Worm (Caenorhabditis elegans): ENCODE measurements around the gene F53E10.5.

The F53E10.5 gene

ce11 chrV:2639506-2639905 is 40.8 kb upstream of the F53E10.5 start:
- TF ChIP-seq egrh-3 (GFP tag; IDR thresholded peaks at IDR 0.05), result 0 out of 2 replicates have a peak, but pooled peaks have one; percentile 24
- TF ChIP-seq dpl-1 (GFP tag; optimal IDR thresholded peaks at IDR 0.05), result no peak
- TF ChIP-seq zfh-2 (GFP tag; conservative IDR thresholded peaks at IDR 0.05), result peak; percentile 59; the same call in 1 of the 2 replicates
- TF ChIP-seq ZK185.1 (tag; optimal IDR thresholded peaks at IDR 0.05; ENCODE audit: poor library complexity, severe bottlenecking), result no peak

- TF ChIP-seq madf-3 (GFP tag; IDR thresholded peaks at IDR 0.05), result no peak
- TF ChIP-seq hrde-1 (tag; optimal IDR thresholded peaks at IDR 0.05; ENCODE audit: borderline replicate concordance), result no peak
- no peak for TF ChIP-seq F23B12.7 (tag; optimal IDR thresholded peaks at IDR 0.05; ENCODE audit: insufficient read depth)
- TF ChIP-seq die-1 (tag; optimal IDR thresholded peaks at IDR 0.05), result no peak
- TF ChIP-seq snpc-1.1 (tag; optimal IDR thresholded peaks at IDR 0.05; ENCODE audit: insufficient read depth), result no peak
- no peak for TF ChIP-seq cebp-1 (GFP tag; IDR thresholded peaks at IDR 0.05)
- no peak for TF ChIP-seq cebp-1 (tag; optimal IDR thresholded peaks at IDR 0.05)
- TF ChIP-seq hlh-26 (GFP tag; conservative IDR thresholded peaks at IDR 0.05), result no peak
- no peak for TF ChIP-seq Y53F4B.3 (GFP tag; IDR thresholded peaks at IDR 0.05)
- no peak for TF ChIP-seq ceh-40 (GFP tag; IDR thresholded peaks at IDR 0.05)
- TF ChIP-seq hlh-12 (tag; optimal IDR thresholded peaks at IDR 0.05), result no peak
- no peak for TF ChIP-seq D2030.7 (GFP tag; IDR thresholded peaks at IDR 0.05)
- TF ChIP-seq lin-40 (tag; optimal IDR thresholded peaks at IDR 0.05), result no peak
- TF ChIP-seq F33H1.4 (GFP tag; IDR thresholded peaks at IDR 0.05), result no peak
- TF ChIP-seq sdz-38 (tag; optimal IDR thresholded peaks at IDR 0.05), result no peak
- no peak for TF ChIP-seq ztf-26 (tag; optimal IDR thresholded peaks at IDR 0.05)
- TF ChIP-seq C17E4.6 (GFP tag; IDR thresholded peaks at IDR 0.05), result no peak
- TF ChIP-seq F10E7.11 (tag; optimal IDR thresholded peaks at IDR 0.05), result no peak
- no peak for TF ChIP-seq ekl-4 (GFP tag; IDR thresholded peaks at IDR 0.05)
- no peak for TF ChIP-seq Y79H2A.3 (GFP tag; conservative IDR thresholded peaks at IDR 0.05)
- TF ChIP-seq nfya-1 (tag; optimal IDR thresholded peaks at IDR 0.05; ENCODE audit: borderline replicate concordance, insufficient read depth), result no peak
These were observed 40.3 kb upstream of the F53E10.5 start, which contains the start of gene W02H5.2 for ce11 chrV:2639035-2639434. TSS of gene W02H5.2 (plus strand) at chrV:2639335.

ce11 chrV:2638545-2638944 is 39.8 kb upstream of the F53E10.5 start, which contains the start of gene W02H5.19:
TSS of gene W02H5.19 (plus strand) at chrV:2638890.
- TF ChIP-seq cebp-2 (GFP tag; IDR thresholded peaks at IDR 0.05) (0 out of 2 replicates have a peak, but pooled peaks have one; percentile 19), lin-54 (GFP tag; optimal IDR thresholded peaks at IDR 0.05) (peak; percentile 99), tbp1 (GFP tag; optimal IDR thresholded peaks at IDR 0.05) (peak; percentile 38), ceh-27 (GFP tag; optimal IDR thresholded peaks at IDR 0.05) (peak; percentile 85), lsl-1 (GFP tag; optimal IDR thresholded peaks at IDR 0.05) (peak; percentile 38), T26A5.8 (tag; optimal IDR thresholded peaks at IDR 0.05) (no peak), rcor-1 (GFP tag; IDR thresholded peaks at IDR 0.05) (0 out of 2 replicates have a peak, but pooled peaks have one; percentile 23), nfya-1 (tag; optimal IDR thresholded peaks at IDR 0.05; ENCODE audit: borderline replicate concordance, insufficient read depth) (no peak), madf-6 (GFP tag; IDR thresholded peaks at IDR 0.05) (peak; percentile 74), K11D2.4 (GFP tag; IDR thresholded peaks at IDR 0.05) (0 out of 2 replicates have a peak, but pooled peaks have one; percentile 22), snpc-3.4 (tag; optimal IDR thresholded peaks at IDR 0.05) (peak; percentile 28), ceh-100 (GFP tag; IDR thresholded peaks at IDR 0.05) (peak; percentile 32; the same call in 1 of the 2 replicates), nfyb-1 (GFP tag; IDR thresholded peaks at IDR 0.05) (0 out of 2 replicates have a peak, but pooled peaks have one; percentile 47), lin-35 (GFP tag; optimal IDR thresholded peaks at IDR 0.05) (peak in 2 of 3 experiments; percentile 41 to 94), F22D6.2 (tag; optimal IDR thresholded peaks at IDR 0.05) (peak; percentile 41), chd-7 (tag; optimal IDR thresholded peaks at IDR 0.05) (peak; percentile 16), B0261.1 (tag; optimal IDR thresholded peaks at IDR 0.05) (no peak), F33H1.4 (GFP tag; IDR thresholded peaks at IDR 0.05) (peak; percentile 48; the same call in 1 of the 2 replicates), bed-2 (GFP tag; IDR thresholded peaks at IDR 0.05) (peak; percentile 93), madf-8 (GFP tag; conservative IDR thresholded peaks at IDR 0.05) (peak; percentile 62), ama-1 (optimal IDR thresholded peaks at IDR 0.05) (no peak), ama-1 (GFP tag; optimal IDR thresholded peaks at IDR 0.05) (no peak), rec-8 (tag; optimal IDR thresholded peaks at IDR 0.05) (peak; percentile 21 to 36)
